Worm (Caenorhabditis elegans) whole organism, L4 larva: Measurements from ENCODE around the gene T28C6.3.

Source experiments
- F44E2.7 ChIP-seq: fragments of 200-800 bp; sonication (Bioruptor generic); IDR thresholded peaks from 2 replicates; pipeline ENCODE4 v2.1.2; 2022; ENCODE audit warnings: missing genetic modification characterization, missing compliant biosample characterization
- R02D3.7 ChIP-seq: fragments of 150-350 bp; sonication (generic microtip); optimal IDR thresholded peaks from 3 replicates; lab custom pipeline; 2014; ENCODE audit warnings: missing biosample characterization, missing genetic modification characterization
- T20F7.1 ChIP-seq: fragments of 200-800 bp; sonication (Bioruptor generic); optimal IDR thresholded peaks from 2 replicates; lab custom pipeline; 2018; ENCODE audit warnings: mild to moderate bottlenecking, missing genetic modification characterization, missing compliant biosample characterization
- T26A8.4 ChIP-seq: fragments of 200-800 bp; sonication (Bioruptor generic); IDR thresholded peaks from 2 replicates; pipeline ENCODE4 v1.3.6; 2022; ENCODE audit warnings: missing genetic modification characterization, missing compliant biosample characterization
- Y48G9A.11 ChIP-seq: fragments of 200-800 bp; sonication (Bioruptor generic); IDR thresholded peaks from 2 replicates; pipeline ENCODE4 v1.3.6; 2022; ENCODE audit warnings: missing genetic modification reagents, missing genetic modification characterization, missing compliant biosample characterization
- aha-1 ChIP-seq: fragments of 150-350 bp; peaks from one replicate; lab custom pipeline; 2014; ENCODE audit warnings: missing biosample characterization, missing genetic modification characterization
- arid-1 ChIP-seq: fragments of 200-800 bp; sonication (Bioruptor generic); conservative IDR thresholded peaks from 2 replicates; pipeline ENCODE4 v1.3.6; 2022; ENCODE audit warnings: missing genetic modification reagents, missing genetic modification characterization, missing compliant biosample characterization
- attf-4 ChIP-seq: sonication (generic microtip); optimal IDR thresholded peaks from 3 replicates; lab custom pipeline; 2017; ENCODE audit warnings: missing biosample characterization, missing genetic modification characterization
- ceh-20 ChIP-seq: fragments of 200-800 bp; sonication (Bioruptor generic); IDR thresholded peaks from 2 replicates; pipeline ENCODE4 v1.3.6; 2022; ENCODE audit warnings: missing genetic modification reagents, missing genetic modification characterization, missing compliant biosample characterization
- ceh-28 ChIP-seq: fragments of 150-350 bp; optimal IDR thresholded peaks from 2 replicates; lab custom pipeline; 2014; ENCODE audit warnings: missing biosample characterization, missing genetic modification reagents, missing genetic modification characterization
- ceh-44 ChIP-seq: fragments of 200-800 bp; sonication (Bioruptor generic); IDR thresholded peaks from 2 replicates; pipeline ENCODE4 v1.3.6; 2022; ENCODE audit warnings: missing genetic modification reagents, missing genetic modification characterization, missing compliant biosample characterization
- daf-8 ChIP-seq: fragments of 200-800 bp; sonication (Bioruptor generic); IDR thresholded peaks from 2 replicates; pipeline ENCODE4 v1.3.6; 2022; ENCODE audit warnings: missing genetic modification characterization, missing compliant biosample characterization
- dmd-6 ChIP-seq: fragments of 200-800 bp; sonication (Bioruptor generic); IDR thresholded peaks from 2 replicates; pipeline ENCODE4 v1.3.6; 2022; ENCODE audit warnings: missing genetic modification reagents, missing genetic modification characterization, missing compliant biosample characterization
- dmd-9 ChIP-seq: fragments of 200-800 bp; sonication (Bioruptor generic); IDR thresholded peaks from 2 replicates; pipeline ENCODE4 v1.3.6; 2022; ENCODE audit warnings: missing genetic modification reagents, missing genetic modification characterization, missing compliant biosample characterization
- dpl-1 ChIP-seq: fragments of 150-350 bp; optimal IDR thresholded peaks from 2 replicates; lab custom pipeline; 2014; ENCODE audit warnings: missing biosample characterization, missing genetic modification reagents, missing genetic modification characterization
- duxl-1 ChIP-seq: sonication (generic microtip); optimal IDR thresholded peaks from 2 replicates; lab custom pipeline; 2016; ENCODE audit warnings: mild to moderate bottlenecking, missing genetic modification characterization, moderate library complexity, missing compliant biosample characterization; ENCODE audit not compliant: poor library complexity
- dve-1 ChIP-seq: sonication (generic microtip); optimal IDR thresholded peaks from 2 replicates; lab custom pipeline; 2017; ENCODE audit warnings: antibody characterized with exemption, mild to moderate bottlenecking, missing genetic modification characterization, missing compliant biosample characterization; ENCODE audit not compliant: insufficient read depth
- egl-27 ChIP-seq: sonication (generic microtip); optimal IDR thresholded peaks from 3 replicates; lab custom pipeline; 2017; ENCODE audit warnings: missing biosample characterization, missing genetic modification reagents, missing genetic modification characterization
- egl-43 ChIP-seq: fragments of 200-800 bp; sonication (Bioruptor generic); IDR thresholded peaks from 2 replicates; pipeline ENCODE4 v1.3.6; 2022; ENCODE audit warnings: missing genetic modification reagents, missing genetic modification characterization, missing compliant biosample characterization
- fkh-10 ChIP-seq: fragments of 150-350 bp; optimal IDR thresholded peaks from 2 replicates; lab custom pipeline; 2014; ENCODE audit warnings: missing biosample characterization, missing genetic modification reagents, missing genetic modification characterization
- fos-1 ChIP-seq: fragments of 150-350 bp; optimal IDR thresholded peaks from 2 replicates; lab custom pipeline; 2014; ENCODE audit warnings: missing biosample characterization, missing genetic modification characterization
- hif-1 ChIP-seq, 2 experiments: sonication (generic microtip); optimal IDR thresholded peaks; 2 replicates each; lab custom pipeline; 2016 to 2017; ENCODE audit warnings: missing compliant biosample characterization in 2 of 2, missing genetic modification characterization in 2 of 2, missing genetic modification reagents in 2 of 2, missing genotype in 2 of 2, mild to moderate bottlenecking in 1 of 2
- hlh-11 ChIP-seq: fragments of 200-800 bp; sonication (Bioruptor generic); optimal IDR thresholded peaks from 2 replicates; lab custom pipeline; 2018; ENCODE audit warnings: mild to moderate bottlenecking, missing genetic modification characterization, missing compliant biosample characterization
- hlh-30 ChIP-seq: sonication (generic microtip); optimal IDR thresholded peaks from 2 replicates; lab custom pipeline; 2017; ENCODE audit warnings: antibody characterized with exemption, mild to moderate bottlenecking, missing genetic modification characterization, missing compliant biosample characterization; ENCODE audit not compliant: insufficient read depth
- hmg-1.1 ChIP-seq: fragments of 200-800 bp; sonication (Bioruptor generic); IDR thresholded peaks from 2 replicates; pipeline ENCODE4 v1.3.6; 2022; ENCODE audit warnings: missing genetic modification reagents, missing genetic modification characterization, missing compliant biosample characterization
- jun-1 ChIP-seq: fragments of 150-350 bp; optimal IDR thresholded peaks from 2 replicates; lab custom pipeline; 2014; ENCODE audit warnings: missing biosample characterization, missing genetic modification reagents, missing genetic modification characterization
- lin-1 ChIP-seq: fragments of 200-800 bp; sonication (Bioruptor generic); IDR thresholded peaks from 2 replicates; pipeline ENCODE4 v1.3.6; 2022; ENCODE audit warnings: missing genetic modification reagents, missing genetic modification characterization, missing compliant biosample characterization
- lin-13 ChIP-seq: fragments of 150-350 bp; optimal IDR thresholded peaks from 2 replicates; lab custom pipeline; 2014; ENCODE audit warnings: missing biosample characterization, missing genetic modification reagents, missing genetic modification characterization
- lin-29 ChIP-seq: fragments of 200-800 bp; sonication (Bioruptor generic); IDR thresholded peaks from 2 replicates; pipeline ENCODE4 v1.3.6; 2022; ENCODE audit warnings: missing genetic modification reagents, missing genetic modification characterization, missing compliant biosample characterization
- lin-38 ChIP-seq: fragments of 200-800 bp; sonication (Bioruptor generic); IDR thresholded peaks from 2 replicates; pipeline ENCODE4 v1.3.6; 2022; ENCODE audit warnings: missing genetic modification reagents, missing genetic modification characterization, missing compliant biosample characterization
- lsy-2 ChIP-seq, 2 experiments: fragments of 150-350 bp in 1 of 2; sonication (generic microtip) in 1 of 2; optimal IDR thresholded peaks; 2 replicates each; lab custom pipeline; 2014 to 2017; ENCODE audit warnings: missing biosample characterization in 2 of 2, missing genetic modification characterization in 2 of 2
- mdl-1 ChIP-seq, 2 experiments: fragments of 150-350 bp in 1 of 2; sonication (generic microtip) in 1 of 2; optimal IDR thresholded peaks; 2 replicates each; lab custom pipeline; 2014 to 2017; ENCODE audit warnings: missing biosample characterization in 2 of 2, missing genetic modification characterization in 2 of 2
- mes-2 ChIP-seq: sonication (generic microtip); optimal IDR thresholded peaks from 2 replicates; lab custom pipeline; 2016; ENCODE audit warnings: missing genotype, mild to moderate bottlenecking, missing genetic modification characterization, missing compliant biosample characterization; ENCODE audit not compliant: poor library complexity, severe bottlenecking
- mxl-2 ChIP-seq: fragments of 200-800 bp; sonication (Bioruptor generic); conservative IDR thresholded peaks from 2 replicates; pipeline ENCODE4 v1.3.6; 2022; ENCODE audit warnings: missing genetic modification reagents, missing genetic modification characterization, missing compliant biosample characterization
- nhr-10 ChIP-seq: fragments of 150-350 bp; optimal IDR thresholded peaks from 2 replicates; lab custom pipeline; 2014; ENCODE audit warnings: missing biosample characterization, missing genetic modification characterization
- nhr-11 ChIP-seq: fragments of 150-350 bp; optimal IDR thresholded peaks from 2 replicates; lab custom pipeline; 2014; ENCODE audit warnings: missing biosample characterization, missing genetic modification characterization
- nhr-111 ChIP-seq: fragments of 200-800 bp; sonication (Bioruptor generic); optimal IDR thresholded peaks from 2 replicates; lab custom pipeline; 2018; ENCODE audit warnings: mild to moderate bottlenecking, missing genetic modification characterization, missing compliant biosample characterization
- nhr-237 ChIP-seq: sonication (generic microtip); optimal IDR thresholded peaks from 2 replicates; lab custom pipeline; 2017; ENCODE audit warnings: missing biosample characterization, missing genetic modification characterization
- nhr-25 ChIP-seq: sonication (generic microtip); optimal IDR thresholded peaks from 2 replicates; lab custom pipeline; 2017; ENCODE audit warnings: missing genetic modification characterization, mild to moderate bottlenecking, missing compliant biosample characterization, antibody characterized with exemption, moderate library complexity, borderline replicate concordance; ENCODE audit not compliant: insufficient read depth
- nhr-28 ChIP-seq: fragments of 150-350 bp; optimal IDR thresholded peaks from 2 replicates; lab custom pipeline; 2014; ENCODE audit warnings: missing biosample characterization, missing genetic modification characterization
- nhr-76 ChIP-seq: fragments of 150-350 bp; optimal IDR thresholded peaks from 2 replicates; lab custom pipeline; 2014; ENCODE audit warnings: missing biosample characterization, missing genetic modification characterization
- nhr-77 ChIP-seq: fragments of 150-350 bp; optimal IDR thresholded peaks from 2 replicates; lab custom pipeline; 2014; ENCODE audit warnings: missing biosample characterization, missing genetic modification characterization
- tag-97 ChIP-seq: fragments of 200-800 bp; sonication (Bioruptor generic); IDR thresholded peaks from 2 replicates; pipeline ENCODE4 v1.3.6; 2022; ENCODE audit warnings: missing genetic modification characterization, missing compliant biosample characterization
- tra-1 ChIP-seq: fragments of 200-800 bp; sonication (Bioruptor generic); IDR thresholded peaks from 2 replicates; pipeline ENCODE4 v1.3.6; 2022; ENCODE audit warnings: missing genetic modification reagents, missing genetic modification characterization, missing compliant biosample characterization
- unc-130 ChIP-seq: sonication (generic microtip); optimal IDR thresholded peaks from 2 replicates; lab custom pipeline; 2016; ENCODE audit warnings: missing genetic modification reagents, missing genetic modification characterization, missing compliant biosample characterization
- zip-11 ChIP-seq: fragments of 200-800 bp; sonication (Bioruptor generic); IDR thresholded peaks from 2 replicates; pipeline ENCODE4 v1.3.6; 2022; ENCODE audit warnings: missing genetic modification characterization, missing compliant biosample characterization
- zip-2 ChIP-seq: fragments of 150-350 bp; optimal IDR thresholded peaks from 2 replicates; lab custom pipeline; 2014; ENCODE audit warnings: missing biosample characterization, missing genetic modification characterization

Gene T28C6.3

DNA sequence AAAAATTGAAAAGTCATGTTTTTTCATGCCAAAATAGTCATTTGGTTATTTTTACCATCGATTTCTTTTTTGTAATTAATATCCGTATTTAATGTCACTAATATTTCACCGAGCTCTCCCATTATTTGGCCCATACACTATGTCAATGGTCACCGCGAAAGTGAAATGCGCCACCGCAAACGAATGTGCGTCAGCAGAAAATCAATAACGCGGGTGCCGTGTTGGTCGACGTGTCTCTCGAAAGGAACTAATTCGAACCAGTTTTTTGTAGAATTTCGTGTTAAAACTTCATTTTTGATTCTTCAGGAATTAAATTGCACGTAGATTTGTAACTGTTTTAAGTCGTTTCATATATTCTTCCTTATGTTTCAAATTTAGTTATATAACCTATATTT is 6.5 kb downstream of the T28C6.3 start (continued):
- peak; percentile 90 for TF ChIP-seq aha-1
- TF ChIP-seq arid-1, result no peak
- no peak for TF ChIP-seq lin-1 (GFP tag; lab: Robert Waterston, UW)
- TF ChIP-seq nhr-237 (tag; lab: Kevin White, UChicago), result no peak
- TF ChIP-seq hif-1 (tag; optimal IDR thresholded peaks at IDR 0.05; lab: Kevin White, UChicago), result peak in 1 of 2 experiments; percentile 21
- no peak for TF ChIP-seq attf-4 (tag; lab: Kevin White, UChicago)
- TF ChIP-seq nhr-76 (tag; lab: Kevin White, UChicago), result no peak
- TF ChIP-seq ceh-44, result no peak
- no peak for TF ChIP-seq nhr-11 (tag; lab: Kevin White, UChicago)
- TF ChIP-seq daf-8 (GFP tag; lab: Robert Waterston, UW), result no peak
- no peak for TF ChIP-seq zip-2 (tag; lab: Kevin White, UChicago)
- TF ChIP-seq duxl-1 (tag; lab: Kevin White, UChicago), result no peak
- no peak for TF ChIP-seq dmd-6
- peak; percentile 44; the same call in 1 of the 2 replicates for TF ChIP-seq lin-38 (GFP tag; lab: Robert Waterston, UW)
- no peak for TF ChIP-seq lin-29 (GFP tag; lab: Robert Waterston, UW)
- TF ChIP-seq nhr-25, result no peak
- TF ChIP-seq dpl-1 (GFP tag; lab: Kevin White, UChicago), result peak; percentile 44
- TF ChIP-seq ceh-28 (tag; lab: Kevin White, UChicago), result peak; percentile 31
- TF ChIP-seq fkh-10 (GFP tag; lab: Kevin White, UChicago), result no peak
- TF ChIP-seq lsy-2 (tag; optimal IDR thresholded peaks at IDR 0.05; lab: Kevin White, UChicago), result peak in 1 of 2 experiments; percentile 50
- TF ChIP-seq F44E2.7 (GFP tag; lab: Robert Waterston, UW), result no peak
- no peak for TF ChIP-seq egl-27
- TF ChIP-seq, all 104 proteins: peak for 11

DNA sequence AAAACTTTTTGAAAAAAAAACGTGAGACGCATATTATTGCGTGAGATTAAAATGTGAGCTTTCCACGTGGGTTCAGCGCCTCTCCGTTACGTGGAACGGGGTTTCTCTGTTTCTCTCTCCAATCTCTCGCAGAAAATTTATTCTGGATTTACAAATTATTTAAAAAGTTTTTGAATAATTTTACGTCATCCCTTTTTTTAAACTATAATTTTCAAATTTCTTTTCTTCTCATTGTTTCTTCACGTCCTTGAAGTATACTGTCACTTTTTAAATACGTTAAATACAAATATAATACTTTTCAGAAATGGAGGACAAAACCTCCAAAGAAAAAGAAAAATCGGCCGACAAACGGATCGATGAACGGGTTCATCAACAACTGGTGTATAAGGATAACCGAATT is 7.4 kb downstream of the T28C6.3 start, which contains the start of gene T28C6.7:
T28C6.7 (plus strand) TSS at position 301 of the 400 bp plus-strand sequence.
- no peak for TF ChIP-seq nhr-11 (tag; lab: Kevin White, UChicago)
- TF ChIP-seq nhr-25, result no peak
- TF ChIP-seq mxl-2, result no peak
- no peak for TF ChIP-seq lin-13 (GFP tag; lab: Kevin White, UChicago)
- no peak for TF ChIP-seq ceh-20 (GFP tag; lab: Robert Waterston, UW)
- TF ChIP-seq, all 104 proteins: peak for 0

DNA sequence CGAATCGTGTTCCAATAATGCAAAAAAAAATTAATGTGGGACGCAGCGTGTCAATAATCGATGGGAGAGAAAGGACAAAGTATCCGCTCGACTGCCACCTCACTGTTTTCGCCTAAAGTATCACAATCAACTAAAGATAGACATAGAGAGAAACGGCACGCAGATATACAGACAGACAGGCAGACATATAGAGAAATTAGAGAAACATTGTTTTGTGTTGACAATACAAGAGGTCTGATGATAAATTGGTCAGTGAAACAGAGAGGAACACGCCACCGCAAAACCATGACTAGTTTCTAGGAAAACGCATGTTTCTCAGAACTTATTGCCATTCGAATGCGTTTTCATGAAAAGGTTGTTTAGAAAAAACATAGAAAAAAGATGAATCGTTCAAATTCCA is 10.4 kb downstream of the T28C6.3 start, which contains the start of gene T28C6.8:
T28C6.8 (minus strand) TSS at position 137 of the 400 bp plus-strand sequence.
- no peak for TF ChIP-seq fos-1 (tag; lab: Kevin White, UChicago)
- peak; percentile 77 for TF ChIP-seq aha-1
- no peak for TF ChIP-seq egl-43
- no peak for TF ChIP-seq T20F7.1 (GFP tag; lab: Kevin White, UChicago)
- TF ChIP-seq Y48G9A.11 (GFP tag; lab: Robert Waterston, UW), result no peak
- TF ChIP-seq dmd-9 (GFP tag; lab: Robert Waterston, UW), result no peak
- no peak for TF ChIP-seq ceh-28 (tag; lab: Kevin White, UChicago)
- TF ChIP-seq R02D3.7 (tag; lab: Kevin White, UChicago), result no peak
- peak in 1 of 2 experiments; percentile 39 for TF ChIP-seq lsy-2 (tag; optimal IDR thresholded peaks at IDR 0.05; lab: Kevin White, UChicago)
- peak; percentile 84 for TF ChIP-seq hlh-11 (tag; lab: Kevin White, UChicago)
- TF ChIP-seq nhr-11 (tag; lab: Kevin White, UChicago), result peak; percentile 64
- peak; percentile 16 for TF ChIP-seq lin-13 (GFP tag; lab: Kevin White, UChicago)
- 0 out of 2 replicates have a peak, but pooled peaks have one; percentile 25 for TF ChIP-seq lin-1 (GFP tag; lab: Robert Waterston, UW)
- TF ChIP-seq jun-1, result no peak
- no peak for TF ChIP-seq tra-1 (GFP tag; lab: Robert Waterston, UW)
- TF ChIP-seq mes-2 (tag; lab: Kevin White, UChicago), result peak; percentile 29
- 0 out of 2 replicates have a peak, but pooled peaks have one; percentile 46 for TF ChIP-seq hmg-1.1 (GFP tag; lab: Robert Waterston, UW)
- TF ChIP-seq nhr-111 (GFP tag; lab: Kevin White, UChicago), result no peak
- TF ChIP-seq nhr-28 (tag; lab: Kevin White, UChicago), result peak; percentile 88
- no peak for TF ChIP-seq unc-130 (GFP tag; lab: Kevin White, UChicago)
- TF ChIP-seq hlh-30, result peak; percentile 68
- TF ChIP-seq T26A8.4 (GFP tag; lab: Robert Waterston, UW), result peak; percentile 67
- no peak for TF ChIP-seq tag-97
- no peak for TF ChIP-seq zip-11
- TF ChIP-seq dve-1 (tag; lab: Kevin White, UChicago), result peak; percentile 43
- no peak for TF ChIP-seq duxl-1 (tag; lab: Kevin White, UChicago)
- peak; percentile 77 for TF ChIP-seq nhr-77 (tag; lab: Kevin White, UChicago)
- TF ChIP-seq mdl-1 (tag; optimal IDR thresholded peaks at IDR 0.05; lab: Kevin White, UChicago), result peak in 1 of 2 experiments; percentile 47
- no peak for TF ChIP-seq nhr-10
